Worm (Caenorhabditis elegans) whole organism, L4/young adult: ENCODE data around the gene T01G6.1.

Experiments
- W03F9.2 ChIP-seq: fragments of 150-350 bp; optimal IDR thresholded peaks from 2 replicates; lab custom pipeline; 2014; ENCODE audit warnings: missing biosample characterization, missing genetic modification characterization
- him-1 ChIP-seq: sonication (generic microtip); optimal IDR thresholded peaks from 2 replicates; lab custom pipeline; 2016; ENCODE audit warnings: missing genotype, missing genetic modification reagents, missing genetic modification characterization, missing compliant biosample characterization

- TF ChIP-seq him-1 (tag; lab: Kevin White, UChicago) (no peak), W03F9.2 (tag; lab: Kevin White, UChicago) (no peak)
Observed at ce11 chrV:541470-541869, 44.0 kb downstream of the T01G6.1 start.
